Fruit fly (Drosophila melanogaster) whole organism, embryonic: Measurements from ENCODE around the gene shv.

Experiments used
- Myb ChIP-seq: fragments of 200-800 bp; sonication (Bioruptor generic); optimal IDR thresholded peaks from 2 replicates; lab custom pipeline; 2016; ENCODE audit warnings: missing biosample characterization, missing genetic modification characterization
- cas ChIP-seq: fragments of 200-800 bp; sonication (Bioruptor generic); IDR thresholded peaks from 2 replicates; pipeline ENCODE4 v1.3.6; 2022; ENCODE audit warnings: missing biosample characterization, missing genetic modification characterization
- pan ChIP-seq, 4 experiments: fragments of >200 bp in 3 of 4; fragments of 200-800 bp in 1 of 4; sonication (Bioruptor generic) in 1 of 4; optimal IDR thresholded peaks in 3 of 4; IDR thresholded peaks in 1 of 4; 2 replicates each; pipeline versions ENCODE4 v1.3.6 to Lab custom; 2017 to 2022; ENCODE audit warnings: missing biosample characterization in 2 of 4, missing genetic modification characterization in 2 of 4, mixed read lengths in 1 of 4

- TF ChIP-seq Myb (GFP tag; lab: Kevin White, UChicago), result no peak
- TF ChIP-seq pan (optimal IDR thresholded peaks at IDR 0.05; lab: Kevin White, UChicago), result no peak
- no peak for TF ChIP-seq pan (GFP tag; optimal IDR thresholded peaks at IDR 0.05 in 1 of 2, IDR thresholded peaks at IDR 0.05 in 1 of 2)
- TF ChIP-seq cas (GFP tag; lab: Robert Waterston, UW), result no peak
Observed at dm6 chr2L:432119-432518, 20.8 kb upstream of the shv start.
